Fruit fly (Drosophila melanogaster) whole organism, embryonic: ENCODE data around the gene CG4267.

Experiments
- ATbp ChIP-seq: fragments of 200-800 bp; sonication (Bioruptor generic); optimal IDR thresholded peaks from 2 replicates; lab custom pipeline; 2017; ENCODE audit warnings: missing biosample characterization, mild to moderate bottlenecking, missing genetic modification characterization, missing genetic modification reagents
- B-H2 ChIP-seq: fragments of 200-800 bp; sonication (Bioruptor generic); optimal IDR thresholded peaks from 2 replicates; lab custom pipeline; 2018; ENCODE audit warnings: missing biosample characterization, mild to moderate bottlenecking, missing genetic modification characterization
- Blimp-1 ChIP-seq: fragments of 200-800 bp; sonication (Bioruptor generic); optimal IDR thresholded peaks from 3 replicates; lab custom pipeline; 2018; ENCODE audit warnings: missing biosample characterization, missing genetic modification characterization, mild to moderate bottlenecking, moderate library complexity, missing genetic modification reagents
- CG10267 ChIP-seq: fragments of 200-800 bp; sonication (Bioruptor generic); optimal IDR thresholded peaks from 2 replicates; lab custom pipeline; 2018; ENCODE audit warnings: missing biosample characterization, mild to moderate bottlenecking, missing genetic modification characterization, moderate library complexity
- CG10431 ChIP-seq: fragments of 200-800 bp; sonication (Bioruptor generic); optimal IDR thresholded peaks from 3 replicates; lab custom pipeline; 2018; ENCODE audit warnings: missing biosample characterization, mild to moderate bottlenecking, missing genetic modification characterization
- CG10959 ChIP-seq: fragments of 200-800 bp; sonication (Bioruptor generic); IDR thresholded peaks from 2 replicates; pipeline ENCODE4 v1.3.6; 2022; ENCODE audit warnings: missing biosample characterization, missing genetic modification characterization
- CG12299 ChIP-seq: fragments of 200-800 bp; sonication (Bioruptor generic); optimal IDR thresholded peaks from 2 replicates; lab custom pipeline; 2018; ENCODE audit warnings: missing biosample characterization, mild to moderate bottlenecking, missing genetic modification characterization
- CG13775 ChIP-seq: fragments of 200-800 bp; sonication (Bioruptor generic); optimal IDR thresholded peaks from 3 replicates; lab custom pipeline; 2017; ENCODE audit warnings: missing biosample characterization, mild to moderate bottlenecking, missing genetic modification characterization
- CG15479 ChIP-seq: fragments of 200-800 bp; sonication (Bioruptor generic); optimal IDR thresholded peaks from 3 replicates; lab custom pipeline; 2019; ENCODE audit warnings: missing biosample characterization, mild to moderate bottlenecking, missing genetic modification characterization, moderate library complexity
- CG15601 ChIP-seq: fragments of 200-800 bp; sonication (Bioruptor generic); optimal IDR thresholded peaks from 3 replicates; lab custom pipeline; 2019; ENCODE audit warnings: missing biosample characterization, mild to moderate bottlenecking, missing genetic modification characterization, moderate library complexity
- CG1603 ChIP-seq: fragments of 200-800 bp; sonication (Bioruptor generic); optimal IDR thresholded peaks from 2 replicates; lab custom pipeline; 2019; ENCODE audit warnings: missing biosample characterization, mild to moderate bottlenecking, missing genetic modification characterization, moderate library complexity
- CG17912 ChIP-seq: fragments of 200-800 bp; sonication (Bioruptor generic); optimal IDR thresholded peaks from 2 replicates; lab custom pipeline; 2018; ENCODE audit warnings: missing biosample characterization, mild to moderate bottlenecking, missing genetic modification characterization
- CG3726 ChIP-seq: fragments of 200-800 bp; sonication (Bioruptor generic); IDR thresholded peaks from 3 replicates; pipeline ENCODE4, ENCODE4 v1.3.6; 2022; ENCODE audit warnings: missing biosample characterization, missing genetic modification characterization
- CG4424 ChIP-seq: fragments of 200-800 bp; sonication (Bioruptor generic); optimal IDR thresholded peaks from 3 replicates; lab custom pipeline; 2016; ENCODE audit warnings: missing biosample characterization, missing genetic modification characterization
- CG5953 ChIP-seq: fragments of 200-800 bp; sonication (Bioruptor generic); IDR thresholded peaks from 2 replicates; pipeline ENCODE4 v1.3.6; 2022; ENCODE audit warnings: missing biosample characterization, missing genetic modification characterization
- CG6689 ChIP-seq: fragments of 200-800 bp; sonication (Bioruptor generic); IDR thresholded peaks from 2 replicates; pipeline ENCODE4 v1.3.6; 2022; ENCODE audit warnings: missing biosample characterization, missing genetic modification characterization
- CG6791 ChIP-seq: fragments of 200-800 bp; sonication (Bioruptor generic); IDR thresholded peaks from 3 replicates; pipeline ENCODE4 v1.3.6; 2022; ENCODE audit warnings: missing biosample characterization, missing genetic modification characterization; ENCODE audit not compliant: partially characterized antibody
- CG8089 ChIP-seq: fragments of 200-800 bp; sonication (Bioruptor generic); optimal IDR thresholded peaks from 3 replicates; lab custom pipeline; 2016; ENCODE audit warnings: missing biosample characterization, missing genetic modification characterization
- CoRest ChIP-seq: fragments of 200-800 bp; sonication (Bioruptor generic); optimal IDR thresholded peaks from 3 replicates; lab custom pipeline; 2018; ENCODE audit warnings: missing biosample characterization, mild to moderate bottlenecking, missing genetic modification characterization, moderate library complexity
- Doc3 ChIP-seq: fragments of 200-800 bp; sonication (Bioruptor generic); IDR thresholded peaks from 3 replicates; pipeline ENCODE4 v1.3.6; 2022; ENCODE audit warnings: missing biosample characterization, missing genetic modification characterization; ENCODE audit not compliant: partially characterized antibody
- Ets65A ChIP-seq: fragments of 200-800 bp; sonication (Bioruptor generic); peaks from one replicate; lab custom pipeline; 2016; ENCODE audit warnings: missing biosample characterization, missing genetic modification characterization
- Ets97D ChIP-seq: fragments of 200-800 bp; sonication (Bioruptor generic); optimal IDR thresholded peaks from 3 replicates; lab custom pipeline; 2016; ENCODE audit warnings: missing biosample characterization, missing genetic modification characterization
- Jarid2 ChIP-seq: fragments of 200-800 bp; sonication (Bioruptor generic); optimal IDR thresholded peaks from 3 replicates; lab custom pipeline; 2017; ENCODE audit warnings: mild to moderate bottlenecking, missing biosample characterization, missing genetic modification reagents, missing genetic modification characterization
- Lim3 ChIP-seq: fragments of 200-800 bp; sonication (Bioruptor generic); IDR thresholded peaks from 2 replicates; pipeline ENCODE4 v1.3.6; 2022; ENCODE audit warnings: missing biosample characterization, missing genetic modification characterization
- MESR4 ChIP-seq: fragments of 200-800 bp; sonication (Bioruptor generic); optimal IDR thresholded peaks from 2 replicates; lab custom pipeline; 2018; ENCODE audit warnings: missing biosample characterization, mild to moderate bottlenecking, missing genetic modification characterization, moderate library complexity
- NC2β ChIP-seq: fragments of 200-800 bp; sonication (Bioruptor generic); optimal IDR thresholded peaks from 2 replicates; lab custom pipeline; 2016; ENCODE audit warnings: missing biosample characterization, missing genetic modification characterization
- NFAT ChIP-seq: fragments of 200-800 bp; sonication (Bioruptor generic); IDR thresholded peaks from 2 replicates; pipeline ENCODE4 v1.3.6; 2022; ENCODE audit warnings: missing biosample characterization, missing genetic modification characterization
- Neu2 ChIP-seq: fragments of 200-800 bp; sonication (Bioruptor generic); optimal IDR thresholded peaks from 3 replicates; lab custom pipeline; 2016; ENCODE audit warnings: missing biosample characterization, missing genetic modification characterization, borderline replicate concordance
- Nf-YA ChIP-seq: fragments of 200-800 bp; sonication (Bioruptor generic); IDR thresholded peaks from 2 replicates; pipeline ENCODE4 v1.3.6; 2022; ENCODE audit warnings: missing biosample characterization, missing genetic modification characterization
- NfI ChIP-seq: fragments of 200-800 bp; sonication (Bioruptor generic); optimal IDR thresholded peaks from 3 replicates; lab custom pipeline; 2018; ENCODE audit warnings: missing biosample characterization, mild to moderate bottlenecking, missing genetic modification characterization, moderate library complexity
- Six4 ChIP-seq: fragments of 200-800 bp; sonication (Bioruptor generic); optimal IDR thresholded peaks from 2 replicates; lab custom pipeline; 2016; ENCODE audit warnings: missing biosample characterization, missing genetic modification characterization
- Ssrp ChIP-seq: fragments of 200-800 bp; sonication (Bioruptor generic); optimal IDR thresholded peaks from 2 replicates; lab custom pipeline; 2018; ENCODE audit warnings: missing biosample characterization, mild to moderate bottlenecking, missing genetic modification characterization, moderate library complexity
- abd-A ChIP-seq: fragments of 200-800 bp; sonication (Bioruptor generic); optimal IDR thresholded peaks from 3 replicates; lab custom pipeline; 2019; ENCODE audit warnings: missing biosample characterization, mild to moderate bottlenecking, missing genetic modification characterization, moderate library complexity
- ase ChIP-seq: fragments of 200-800 bp; sonication (Bioruptor generic); IDR thresholded peaks from 3 replicates; pipeline ENCODE4 v1.3.6; 2022; ENCODE audit warnings: missing biosample characterization, missing genetic modification characterization
- bsh ChIP-seq, 2 experiments: fragments of 200-800 bp; sonication (Bioruptor generic); optimal IDR thresholded peaks; 2 replicates each; lab custom pipeline; 2017 to 2018; ENCODE audit warnings: mild to moderate bottlenecking in 2 of 2, missing biosample characterization in 2 of 2, missing genetic modification characterization in 2 of 2, moderate library complexity in 1 of 2
- dan ChIP-seq: fragments of 200-800 bp; sonication (Bioruptor generic); IDR thresholded peaks from 2 replicates; pipeline ENCODE4 v1.3.6; 2022; ENCODE audit warnings: missing biosample characterization, missing genetic modification characterization
- dpn ChIP-seq, 2 experiments: fragments of 200-800 bp; sonication (Bioruptor generic); optimal IDR thresholded peaks; 3 replicates each; lab custom pipeline; 2016; ENCODE audit warnings: missing biosample characterization in 2 of 2, missing genetic modification characterization in 2 of 2
- fd3F ChIP-seq: fragments of 200-800 bp; sonication (Bioruptor generic); optimal IDR thresholded peaks from 2 replicates; lab custom pipeline; 2018; ENCODE audit warnings: missing biosample characterization, mild to moderate bottlenecking, missing genetic modification characterization, moderate library complexity
- ftz-f1 ChIP-seq: fragments of 200-800 bp; sonication (Bioruptor generic); optimal IDR thresholded peaks from 2 replicates; lab custom pipeline; 2016; ENCODE audit warnings: missing biosample characterization, missing genetic modification characterization
- fu2 ChIP-seq: fragments of 200-800 bp; sonication (Bioruptor generic); optimal IDR thresholded peaks from 2 replicates; lab custom pipeline; 2016; ENCODE audit warnings: missing biosample characterization, missing genetic modification characterization
- grau ChIP-seq: fragments of 200-800 bp; optimal IDR thresholded peaks from 3 replicates; lab custom pipeline; 2019; ENCODE audit warnings: missing biosample characterization, mild to moderate bottlenecking, missing genetic modification characterization, moderate library complexity
- gt ChIP-seq: fragments of 200-800 bp; sonication (Bioruptor generic); IDR thresholded peaks from 2 replicates; pipeline ENCODE4 v1.3.6; 2022; ENCODE audit warnings: missing biosample characterization, missing genetic modification characterization
- nau ChIP-seq: fragments of 200-800 bp; sonication (Bioruptor generic); optimal IDR thresholded peaks from 3 replicates; lab custom pipeline; 2017; ENCODE audit warnings: missing biosample characterization, mild to moderate bottlenecking, missing genetic modification characterization, missing genetic modification reagents
- odd ChIP-seq: fragments of 200-800 bp; sonication (Bioruptor generic); optimal IDR thresholded peaks from 2 replicates; lab custom pipeline; 2017; ENCODE audit warnings: missing biosample characterization, mild to moderate bottlenecking, missing genetic modification characterization
- pho ChIP-seq: fragments of 200-800 bp; sonication (Bioruptor generic); optimal IDR thresholded peaks from 2 replicates; lab custom pipeline; 2016; ENCODE audit warnings: missing biosample characterization, missing genetic modification characterization
- pum ChIP-seq: fragments of 200-800 bp; sonication (Bioruptor generic); optimal IDR thresholded peaks from 2 replicates; lab custom pipeline; 2016; ENCODE audit warnings: missing biosample characterization, missing genetic modification characterization
- sens ChIP-seq: fragments of 200-800 bp; sonication (Bioruptor generic); peaks from one replicate; lab custom pipeline; 2016; ENCODE audit warnings: missing biosample characterization, missing genetic modification characterization
- shn ChIP-seq: fragments of 200-800 bp; sonication (Bioruptor generic); optimal IDR thresholded peaks from 3 replicates; lab custom pipeline; 2016; ENCODE audit warnings: missing biosample characterization, missing genetic modification characterization
- sob ChIP-seq: fragments of 200-800 bp; sonication (Bioruptor generic); IDR thresholded peaks from 2 replicates; pipeline ENCODE4 v1.3.6; 2022; ENCODE audit warnings: missing biosample characterization, missing genetic modification characterization
- tgo ChIP-seq: fragments of 200-800 bp; sonication (Bioruptor generic); IDR thresholded peaks from 3 replicates; pipeline ENCODE4 v1.3.6; 2022; ENCODE audit warnings: missing biosample characterization, missing genetic modification characterization
- vvl ChIP-seq: fragments of 200-800 bp; sonication (Bioruptor generic); IDR thresholded peaks from 2 replicates; pipeline ENCODE4 v1.3.6; 2022; ENCODE audit warnings: missing biosample characterization, missing genetic modification characterization
- zf30C ChIP-seq: fragments of 200-800 bp; sonication (Bioruptor generic); optimal IDR thresholded peaks from 3 replicates; lab custom pipeline; 2018; ENCODE audit warnings: missing biosample characterization, mild to moderate bottlenecking, missing genetic modification characterization

The CG4267 gene

DNA sequence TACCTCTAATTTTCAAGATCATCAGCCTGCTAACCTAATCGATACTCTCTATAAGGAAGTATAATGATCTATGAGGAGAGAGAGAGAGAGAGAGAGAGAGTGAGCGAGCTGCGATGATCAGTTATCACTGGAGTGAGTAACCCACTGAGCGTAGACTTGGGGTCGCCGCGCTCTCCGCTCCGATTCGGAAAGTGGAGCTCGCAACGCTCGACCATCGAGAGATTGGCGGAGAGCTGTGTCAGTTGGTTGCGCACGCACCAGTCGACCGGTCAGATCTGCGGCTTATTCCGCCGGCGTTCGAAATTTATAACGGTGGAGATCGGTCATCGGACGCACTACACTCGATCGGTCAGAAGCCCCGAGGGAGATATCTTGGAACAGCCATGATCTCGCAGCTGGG, at the start of gene CG4267 (continued):
- TF ChIP-seq CG10959 (no peak), fu2 (GFP tag; lab: Kevin White, UChicago) (no peak), CG12299 (tag; lab: Kevin White, UChicago) (no peak), CG6689 (GFP tag; lab: Robert Waterston, UW) (no peak), CG13775 (GFP tag; lab: Kevin White, UChicago) (no peak), vvl (GFP tag; lab: Robert Waterston, UW) (peak; percentile 40; the same call in 1 of the 2 replicates), CG8089 (GFP tag; lab: Kevin White, UChicago) (no peak), CG4424 (GFP tag; lab: Kevin White, UChicago) (no peak), nau (GFP tag; lab: Kevin White, UChicago) (no peak), CG5953 (GFP tag; lab: Robert Waterston, UW) (no peak), ase (no peak), pho (GFP tag; lab: Kevin White, UChicago) (no peak), ftz-f1 (GFP tag; lab: Kevin White, UChicago) (peak; percentile 45), sens (GFP tag; lab: Kevin White, UChicago) (no peak), Lim3 (GFP tag; lab: Robert Waterston, UW) (no peak), CG17912 (GFP tag; lab: Kevin White, UChicago) (no peak), Doc3 (GFP tag; lab: Robert Waterston, UW) (peak; percentile 32; the same call in 1 of the 3 replicates), CG1603 (no peak), dpn (GFP tag; optimal IDR thresholded peaks at IDR 0.05; lab: Kevin White, UChicago) (no peak), odd (no peak), CG15479 (no peak), gt (GFP tag; lab: Robert Waterston, UW) (no peak), NFAT (no peak), B-H2 (no peak), CG10267 (tag; lab: Kevin White, UChicago) (no peak), MESR4 (GFP tag; lab: Kevin White, UChicago) (no peak), CoRest (tag; lab: Kevin White, UChicago) (no peak), Ssrp (no peak), Ets65A (GFP tag; lab: Kevin White, UChicago) (no peak), CG10431 (GFP tag; lab: Kevin White, UChicago) (no peak), fd3F (GFP tag; lab: Kevin White, UChicago) (no peak), zf30C (GFP tag; lab: Kevin White, UChicago) (no peak), shn (GFP tag; lab: Kevin White, UChicago) (no peak), Blimp-1 (GFP tag; lab: Kevin White, UChicago) (no peak), sob (GFP tag; lab: Robert Waterston, UW) (0 out of 2 replicates have a peak, but pooled peaks have one; percentile 19), Ets97D (GFP tag; lab: Kevin White, UChicago) (no peak), Nf-YA (GFP tag; lab: Robert Waterston, UW) (no peak), CG15601 (tag; lab: Kevin White, UChicago) (no peak), Six4 (GFP tag; lab: Kevin White, UChicago) (no peak), NC2β (GFP tag; lab: Kevin White, UChicago) (no peak), abd-A (tag; lab: Kevin White, UChicago) (no peak), Jarid2 (peak; percentile 80), CG3726 (no peak), bsh (GFP tag; optimal IDR thresholded peaks at IDR 0.05; lab: Kevin White, UChicago) (no peak), Neu2 (GFP tag; lab: Kevin White, UChicago) (no peak), tgo (GFP tag; lab: Robert Waterston, UW) (no peak), ATbp (GFP tag; lab: Kevin White, UChicago) (no peak), grau (tag; lab: Kevin White, UChicago) (no peak), pum (no peak), CG6791 (no peak), dan (GFP tag; lab: Robert Waterston, UW) (no peak), NfI (GFP tag; lab: Kevin White, UChicago) (no peak)
